Worm (Caenorhabditis elegans): ENCODE measurements around the gene zim-3.
"Not testable (repeated sequence)": the region's sequence is repeated elsewhere in the genome, so short reads cannot be mapped to it uniquely, and the experiment has no call there.

DNA sequence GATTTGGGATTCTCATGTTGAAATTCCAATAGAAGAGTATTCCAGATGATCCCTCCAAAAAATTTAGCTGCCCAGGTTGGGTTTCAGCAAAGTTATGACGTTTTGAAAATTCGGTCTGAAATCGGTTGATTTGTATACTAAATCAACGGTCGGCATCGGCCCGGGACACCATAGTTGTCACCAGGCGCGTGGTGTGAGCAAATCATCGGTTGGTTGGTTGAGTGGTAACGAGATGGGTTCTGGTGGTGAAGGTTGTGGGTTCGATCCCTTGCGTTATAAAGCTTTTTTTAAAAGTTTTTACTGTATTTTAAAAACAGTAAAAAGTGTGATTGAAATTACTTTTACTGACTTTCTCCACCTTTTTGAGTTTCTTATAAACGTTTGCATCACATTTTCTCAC, 10.0 kb upstream of the zim-3 start:
- not testable (repeated sequence) for TF ChIP-seq hmg-4 (GFP tag; optimal IDR thresholded peaks at IDR 0.05); ceh-36 (tag; optimal IDR thresholded peaks at IDR 0.05); ama-1 (optimal IDR thresholded peaks at IDR 0.05); hnd-1 (tag; optimal IDR thresholded peaks at IDR 0.05)
- TF ChIP-seq tbx-11 (GFP tag; IDR thresholded peaks at IDR 0.05) (0 out of 2 replicates have a peak, but pooled peaks have one; percentile 33), flt-1 (GFP tag; IDR thresholded peaks at IDR 0.05) (peak; percentile 70)

Measured in whole organism, early embryonic.